Worm (Caenorhabditis elegans) whole organism, early embryonic: ENCODE measurements around the gene str-111.

ENCODE experiments used
- B0310.2 ChIP-seq: sonication (generic microtip); optimal IDR thresholded peaks from 2 replicates; lab custom pipeline; 2016; ENCODE audit warnings: mild to moderate bottlenecking, missing genetic modification characterization, missing compliant biosample characterization
- aly-1 ChIP-seq: sonication (generic microtip); optimal IDR thresholded peaks from 2 replicates; lab custom pipeline; 2016; ENCODE audit warnings: missing genetic modification characterization, missing compliant biosample characterization
- ama-1 ChIP-seq: fragments of 150-350 bp; optimal IDR thresholded peaks from 2 replicates; lab custom pipeline; 2014
- ceh-13 ChIP-seq: fragments of 200-800 bp; sonication (Bioruptor generic); optimal IDR thresholded peaks from 2 replicates; lab custom pipeline; 2018; ENCODE audit warnings: mild to moderate bottlenecking, missing genetic modification characterization, missing compliant biosample characterization
- ceh-36 ChIP-seq: sonication (generic microtip); optimal IDR thresholded peaks from 2 replicates; lab custom pipeline; 2016; ENCODE audit warnings: missing genetic modification characterization, inconsistent platforms, missing compliant biosample characterization
- ets-7 ChIP-seq: sonication (generic microtip); optimal IDR thresholded peaks from 2 replicates; lab custom pipeline; 2016; ENCODE audit warnings: missing genotype, missing genetic modification characterization, missing compliant biosample characterization
- flt-1 ChIP-seq: fragments of 200-800 bp; sonication (Bioruptor generic); IDR thresholded peaks from 2 replicates; pipeline ENCODE4 v1.3.6; 2022; ENCODE audit warnings: missing genetic modification characterization, missing compliant biosample characterization
- hmbx-1 ChIP-seq: sonication (generic microtip); optimal IDR thresholded peaks from 2 replicates; lab custom pipeline; 2016; ENCODE audit warnings: mild to moderate bottlenecking, missing genetic modification characterization, missing compliant biosample characterization
- hmg-4 ChIP-seq: fragments of 200-800 bp; sonication (Bioruptor generic); optimal IDR thresholded peaks from 2 replicates; lab custom pipeline; 2018; ENCODE audit warnings: mild to moderate bottlenecking, missing genetic modification characterization, missing compliant biosample characterization
- hnd-1 ChIP-seq: sonication (generic microtip); optimal IDR thresholded peaks from 2 replicates; lab custom pipeline; 2016; ENCODE audit warnings: missing genetic modification characterization, missing compliant biosample characterization
- sea-1 ChIP-seq: fragments of 200-800 bp; sonication (Bioruptor generic); conservative IDR thresholded peaks from 2 replicates; pipeline ENCODE4 v1.3.6; 2022; ENCODE audit warnings: missing genetic modification characterization, missing compliant biosample characterization
- tbx-37 ChIP-seq: fragments of 200-800 bp; sonication (Bioruptor generic); conservative IDR thresholded peaks from 2 replicates; pipeline ENCODE4 v1.3.6; 2022; ENCODE audit warnings: missing genetic modification reagents, missing genetic modification characterization, missing compliant biosample characterization
- tra-4 ChIP-seq: sonication (generic microtip); optimal IDR thresholded peaks from 2 replicates; lab custom pipeline; 2017; ENCODE audit warnings: missing genetic modification characterization, missing compliant biosample characterization

DNA sequence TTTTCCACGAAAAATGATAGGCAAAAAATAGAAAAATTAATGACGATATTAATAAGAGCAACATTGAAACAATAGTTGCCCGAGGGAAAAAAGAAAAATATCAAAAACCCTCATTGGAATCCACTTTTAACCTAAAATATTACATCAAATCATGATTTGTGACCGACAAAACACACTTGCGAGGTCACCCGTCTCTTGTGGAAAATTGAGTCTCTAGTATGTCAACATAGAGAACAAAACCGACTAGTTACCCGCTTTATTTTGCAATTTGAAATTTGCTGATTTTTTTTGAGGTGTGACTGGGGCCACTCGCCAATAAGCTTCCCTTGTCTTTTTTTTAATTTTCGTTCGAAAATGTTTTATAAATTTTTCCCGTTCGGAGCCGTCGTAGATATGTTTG lies 6.8 kb upstream of the str-111 start, which contains the start of gene cyp-33D1:
- TF ChIP-seq ceh-13 (GFP tag; lab: Kevin White, UChicago), result no peak
- no peak for TF ChIP-seq hnd-1 (tag; lab: Kevin White, UChicago)
- TF ChIP-seq flt-1 (GFP tag; lab: Robert Waterston, UW), result no peak
- no peak for TF ChIP-seq ets-7 (tag; lab: Kevin White, UChicago)
- TF ChIP-seq ama-1 (lab: Kevin White, UChicago), result no peak
- no peak for TF ChIP-seq tbx-37 (GFP tag; lab: Robert Waterston, UW)
- TF ChIP-seq sea-1 (GFP tag; lab: Robert Waterston, UW), result no peak
- TF ChIP-seq B0310.2, result no peak
- no peak for TF ChIP-seq ceh-36 (tag; lab: Kevin White, UChicago)
- no peak for TF ChIP-seq hmbx-1 (tag; lab: Kevin White, UChicago)
- no peak for TF ChIP-seq hmg-4
- no peak for TF ChIP-seq aly-1 (tag; lab: Kevin White, UChicago)
- no peak for TF ChIP-seq tra-4 (tag; lab: Kevin White, UChicago)
